Fruit fly (Drosophila melanogaster) whole organism, embryonic: Measurements from ENCODE around the gene CG13482.

Experiments used
- Abd-B ChIP-seq: fragments of 200-800 bp; sonication (Bioruptor generic); optimal IDR thresholded peaks from 2 replicates; lab custom pipeline; 2018; ENCODE audit warnings: missing biosample characterization, mild to moderate bottlenecking, missing genetic modification characterization, moderate library complexity
- Adf1 ChIP-seq: fragments of 200-800 bp; sonication (Bioruptor generic); IDR thresholded peaks from 2 replicates; pipeline ENCODE4 v1.3.6; 2022; ENCODE audit warnings: missing biosample characterization, missing genetic modification characterization
- Aef1 ChIP-seq: fragments of 200-800 bp; sonication (Bioruptor generic); IDR thresholded peaks from 3 replicates; pipeline ENCODE4 v1.3.6; 2022; ENCODE audit warnings: missing biosample characterization, missing genetic modification characterization
- Antp ChIP-seq: fragments of 200-800 bp; sonication (Bioruptor generic); optimal IDR thresholded peaks from 3 replicates; lab custom pipeline; 2016; ENCODE audit warnings: missing biosample characterization, missing genetic modification characterization
- CG1024 ChIP-seq: fragments of 200-800 bp; sonication (Bioruptor generic); IDR thresholded peaks from 2 replicates; pipeline ENCODE4 v1.3.6; 2022; ENCODE audit warnings: missing biosample characterization, missing genetic modification characterization
- CG10462 ChIP-seq: fragments of 200-800 bp; sonication (Bioruptor generic); optimal IDR thresholded peaks from 2 replicates; lab custom pipeline; 2016; ENCODE audit warnings: missing biosample characterization, missing genetic modification characterization
- CG12769 ChIP-seq: fragments of 200-800 bp; sonication (Bioruptor generic); optimal IDR thresholded peaks from 2 replicates; lab custom pipeline; 2019; ENCODE audit warnings: missing biosample characterization, mild to moderate bottlenecking, missing genetic modification characterization, moderate library complexity
- CG14014 ChIP-seq: fragments of 200-800 bp; sonication (Bioruptor generic); IDR thresholded peaks from 2 replicates; pipeline ENCODE4 v1.3.6; 2022; ENCODE audit warnings: missing biosample characterization, missing genetic modification characterization
- CG14441 ChIP-seq: fragments of 200-800 bp; sonication (Bioruptor generic); IDR thresholded peaks from 2 replicates; pipeline ENCODE4 v1.3.6; 2022; ENCODE audit warnings: missing biosample characterization, missing genetic modification characterization
- CG15514 ChIP-seq: fragments of 200-800 bp; sonication (Bioruptor generic); optimal IDR thresholded peaks from 3 replicates; lab custom pipeline; 2017; ENCODE audit warnings: missing biosample characterization, missing genetic modification characterization, mild to moderate bottlenecking, moderate library complexity, missing genetic modification reagents
- CG15601 ChIP-seq: fragments of 200-800 bp; sonication (Bioruptor generic); optimal IDR thresholded peaks from 3 replicates; lab custom pipeline; 2019; ENCODE audit warnings: missing biosample characterization, mild to moderate bottlenecking, missing genetic modification characterization, moderate library complexity
- CG16779 ChIP-seq: fragments of 200-800 bp; sonication (Bioruptor generic); IDR thresholded peaks from 2 replicates; pipeline ENCODE4 v1.3.6; 2022; ENCODE audit warnings: missing biosample characterization, missing genetic modification characterization
- CG16813 ChIP-seq: fragments of 200-800 bp; sonication (Bioruptor generic); IDR thresholded peaks from 3 replicates; pipeline ENCODE4 v1.3.6; 2022; ENCODE audit warnings: missing biosample characterization, missing genetic modification characterization; ENCODE audit not compliant: partially characterized antibody
- CG1832 ChIP-seq: fragments of 200-800 bp; sonication (Bioruptor generic); optimal IDR thresholded peaks from 2 replicates; lab custom pipeline; 2017; ENCODE audit warnings: missing biosample characterization, mild to moderate bottlenecking, missing genetic modification characterization, inconsistent platforms
- CG2120 ChIP-seq: fragments of 200-800 bp; sonication (Bioruptor generic); optimal IDR thresholded peaks from 3 replicates; lab custom pipeline; 2016; ENCODE audit warnings: missing biosample characterization, missing genetic modification characterization
- CG2129 ChIP-seq: fragments of 200-800 bp; sonication (Bioruptor generic); IDR thresholded peaks from 2 replicates; pipeline ENCODE4 v1.3.6; 2022; ENCODE audit warnings: missing biosample characterization, missing genetic modification characterization; ENCODE audit not compliant: partially characterized antibody
- CG31365 ChIP-seq: fragments of 200-800 bp; sonication (Bioruptor generic); optimal IDR thresholded peaks from 2 replicates; lab custom pipeline; 2018; ENCODE audit warnings: missing biosample characterization, mild to moderate bottlenecking, missing genetic modification characterization
- CG32772 ChIP-seq: fragments of 200-800 bp; sonication (Bioruptor generic); IDR thresholded peaks from 2 replicates; pipeline ENCODE4 v1.3.6; 2022; ENCODE audit warnings: missing biosample characterization, missing genetic modification characterization
- CG4282 ChIP-seq: fragments of 200-800 bp; sonication (Bioruptor generic); optimal IDR thresholded peaks from 2 replicates; lab custom pipeline; 2016; ENCODE audit warnings: missing biosample characterization, missing genetic modification characterization
- CG5180 ChIP-seq: fragments of 200-800 bp; sonication (Bioruptor generic); optimal IDR thresholded peaks from 3 replicates; lab custom pipeline; 2017; ENCODE audit warnings: missing biosample characterization, missing genetic modification characterization, mild to moderate bottlenecking, moderate library complexity, missing genetic modification reagents
- CG5245 ChIP-seq: fragments of 200-800 bp; sonication (Bioruptor generic); optimal IDR thresholded peaks from 3 replicates; lab custom pipeline; 2016; ENCODE audit warnings: missing biosample characterization, missing genetic modification characterization
- CG6175 ChIP-seq: fragments of 200-800 bp; sonication (Bioruptor generic); IDR thresholded peaks from 3 replicates; pipeline ENCODE4 v1.3.6; 2022; ENCODE audit warnings: missing biosample characterization, missing genetic modification characterization
- CG7372 ChIP-seq: fragments of 200-800 bp; sonication (Bioruptor generic); IDR thresholded peaks from 2 replicates; pipeline ENCODE4 v1.3.6; 2022; ENCODE audit warnings: missing biosample characterization, missing genetic modification characterization
- CG7963 ChIP-seq: fragments of 200-800 bp; sonication (Bioruptor generic); IDR thresholded peaks from 3 replicates; pipeline ENCODE4 v1.3.6; 2022; ENCODE audit warnings: missing biosample characterization, missing genetic modification characterization; ENCODE audit not compliant: partially characterized antibody
- CG8944 ChIP-seq: fragments of 200-800 bp; sonication (Bioruptor generic); optimal IDR thresholded peaks from 3 replicates; lab custom pipeline; 2016; ENCODE audit warnings: missing biosample characterization, missing genetic modification characterization
- Fer3 ChIP-seq: fragments of 200-800 bp; sonication (Bioruptor generic); optimal IDR thresholded peaks from 2 replicates; lab custom pipeline; 2018; ENCODE audit warnings: missing biosample characterization, mild to moderate bottlenecking, missing genetic modification characterization, moderate library complexity
- H15 ChIP-seq: fragments of 200-800 bp; sonication (Bioruptor generic); IDR thresholded peaks from 3 replicates; pipeline ENCODE4 v1.3.6; 2022; ENCODE audit warnings: missing biosample characterization, missing genetic modification characterization
- Hmr ChIP-seq: fragments of 200-800 bp; sonication (Bioruptor generic); optimal IDR thresholded peaks from 3 replicates; lab custom pipeline; 2017; ENCODE audit warnings: mild to moderate bottlenecking, missing biosample characterization, missing genetic modification reagents, missing genetic modification characterization
- Kr ChIP-seq: fragments of 200-800 bp; sonication (Bioruptor generic); optimal IDR thresholded peaks from 2 replicates; lab custom pipeline; 2017; ENCODE audit warnings: missing biosample characterization, mild to moderate bottlenecking, missing genetic modification characterization
- Mad ChIP-seq: fragments of 200-800 bp; sonication (Bioruptor generic); optimal IDR thresholded peaks from 2 replicates; lab custom pipeline; 2016; ENCODE audit warnings: missing biosample characterization, missing genetic modification characterization
- Pdp1 ChIP-seq, 2 experiments: fragments of 200-800 bp; sonication (Bioruptor generic); optimal IDR thresholded peaks; 3 replicates each; lab custom pipeline; 2016; ENCODE audit warnings: missing biosample characterization in 2 of 2, missing genetic modification characterization in 2 of 2, mild to moderate bottlenecking in 1 of 2, moderate library complexity in 1 of 2
- Rfx ChIP-seq: fragments of 200-800 bp; sonication (Bioruptor generic); IDR thresholded peaks from 2 replicates; pipeline ENCODE4 v1.3.6; 2022; ENCODE audit warnings: missing biosample characterization, missing genetic modification characterization
- TFAM ChIP-seq: fragments of 200-800 bp; sonication (Bioruptor generic); optimal IDR thresholded peaks from 2 replicates; lab custom pipeline; 2017; ENCODE audit warnings: missing biosample characterization, missing genetic modification characterization, inconsistent platforms
- chif ChIP-seq, 2 experiments: fragments of 200-800 bp; sonication (Bioruptor generic); optimal IDR thresholded peaks; 3 replicates each; lab custom pipeline; 2016; ENCODE audit warnings: missing biosample characterization in 2 of 2, missing genetic modification characterization in 2 of 2
- crc ChIP-seq: fragments of 200-800 bp; sonication (Bioruptor generic); optimal IDR thresholded peaks from 2 replicates; lab custom pipeline; 2016; ENCODE audit warnings: missing biosample characterization, missing genetic modification characterization
- dpn ChIP-seq, 2 experiments: fragments of 200-800 bp; sonication (Bioruptor generic); optimal IDR thresholded peaks; 3 replicates each; lab custom pipeline; 2016; ENCODE audit warnings: missing biosample characterization in 2 of 2, missing genetic modification characterization in 2 of 2
- emc ChIP-seq: fragments of 200-800 bp; sonication (Bioruptor generic); optimal IDR thresholded peaks from 2 replicates; lab custom pipeline; 2016; ENCODE audit warnings: missing biosample characterization, missing genetic modification characterization
- fd102C ChIP-seq: fragments of 200-800 bp; sonication (Bioruptor generic); optimal IDR thresholded peaks from 2 replicates; lab custom pipeline; 2018; ENCODE audit warnings: missing biosample characterization, mild to moderate bottlenecking, missing genetic modification characterization, moderate library complexity
- gcm ChIP-seq: fragments of 200-800 bp; sonication (Bioruptor generic); optimal IDR thresholded peaks from 2 replicates; lab custom pipeline; 2019; ENCODE audit warnings: missing biosample characterization, mild to moderate bottlenecking, missing genetic modification characterization, moderate library complexity
- klu ChIP-seq: fragments of 200-800 bp; sonication (Bioruptor generic); IDR thresholded peaks from 2 replicates; pipeline ENCODE4 v1.3.6; 2022; ENCODE audit warnings: missing biosample characterization, missing genetic modification characterization
- lab ChIP-seq: fragments of 200-800 bp; sonication (Bioruptor generic); optimal IDR thresholded peaks from 3 replicates; lab custom pipeline; 2017; ENCODE audit warnings: missing biosample characterization, missing genetic modification characterization, mild to moderate bottlenecking, moderate library complexity, missing genetic modification reagents
- ranshi ChIP-seq: fragments of 200-800 bp; sonication (Bioruptor generic); IDR thresholded peaks from 2 replicates; pipeline ENCODE4 v1.3.6; 2022; ENCODE audit warnings: missing biosample characterization, missing genetic modification characterization
- run ChIP-seq: fragments of 200-800 bp; sonication (Bioruptor generic); optimal IDR thresholded peaks from 3 replicates; lab custom pipeline; 2018; ENCODE audit warnings: missing biosample characterization, mild to moderate bottlenecking, missing genetic modification characterization
- sqz ChIP-seq: fragments of 200-800 bp; sonication (Bioruptor generic); optimal IDR thresholded peaks from 3 replicates; lab custom pipeline; 2018; ENCODE audit warnings: missing biosample characterization, mild to moderate bottlenecking, missing genetic modification characterization
- tll ChIP-seq, 2 experiments: fragments of 200-800 bp in 1 of 2; fragments of >200 bp in 1 of 2; sonication (Bioruptor generic) in 1 of 2; optimal IDR thresholded peaks; 2 replicates each; lab custom pipeline; 2017 to 2019; ENCODE audit warnings: missing biosample characterization in 2 of 2, missing genetic modification characterization in 2 of 2, mild to moderate bottlenecking in 1 of 2, moderate library complexity in 1 of 2
- trem ChIP-seq: fragments of 200-800 bp; optimal IDR thresholded peaks from 3 replicates; lab custom pipeline; 2019; ENCODE audit warnings: missing biosample characterization, mild to moderate bottlenecking, missing genetic modification characterization, moderate library complexity
- wor ChIP-seq: fragments of 200-800 bp; sonication (Bioruptor generic); IDR thresholded peaks from 2 replicates; pipeline ENCODE4 v1.3.6; 2022; ENCODE audit warnings: missing biosample characterization, missing genetic modification characterization
- zen ChIP-seq: fragments of 200-800 bp; sonication (Bioruptor generic); optimal IDR thresholded peaks from 3 replicates; lab custom pipeline; 2018; ENCODE audit warnings: missing biosample characterization, mild to moderate bottlenecking, missing genetic modification characterization, moderate library complexity
- zf30C ChIP-seq: fragments of 200-800 bp; sonication (Bioruptor generic); optimal IDR thresholded peaks from 3 replicates; lab custom pipeline; 2018; ENCODE audit warnings: missing biosample characterization, mild to moderate bottlenecking, missing genetic modification characterization
- zfh2 ChIP-seq: fragments of 200-800 bp; sonication (Bioruptor generic); optimal IDR thresholded peaks from 2 replicates; lab custom pipeline; 2016; ENCODE audit warnings: missing biosample characterization, missing genetic modification characterization

Gene CG13482

DNA sequence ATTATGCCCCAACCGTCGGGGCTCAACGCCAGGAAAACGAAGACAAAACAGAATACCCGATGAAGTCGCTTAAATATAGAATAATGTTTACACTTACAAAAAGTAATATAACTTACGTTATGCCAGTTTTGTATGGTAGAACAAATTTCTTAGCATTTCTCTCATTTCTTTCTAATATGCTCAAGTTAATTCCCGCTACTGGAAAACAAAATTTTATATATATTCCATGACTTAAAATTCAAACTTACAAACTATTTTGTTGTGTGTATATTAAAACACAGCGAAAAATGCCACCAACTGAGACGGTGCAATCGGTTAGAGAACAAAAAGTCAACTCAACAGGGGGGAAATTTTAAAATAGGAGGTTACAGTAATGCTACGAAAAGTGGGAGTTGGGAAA, 31.7 kb upstream of the CG13482 start (continued):
- TF ChIP-seq fd102C (no peak), sqz (peak; percentile 48), Rfx (peak; percentile 67), Hmr (GFP tag; lab: Kevin White, UChicago) (peak; percentile 42), klu (GFP tag; lab: Robert Waterston, UW) (no peak), CG12769 (tag; lab: Kevin White, UChicago) (peak; percentile 43), CG2120 (GFP tag; lab: Kevin White, UChicago) (peak; percentile 56), Fer3 (tag; lab: Kevin White, UChicago) (peak; percentile 67), CG14014 (GFP tag; lab: Robert Waterston, UW) (no peak), zen (peak; percentile 75), run (peak; percentile 33), CG16779 (GFP tag; lab: Robert Waterston, UW) (no peak), CG8944 (GFP tag; lab: Kevin White, UChicago) (peak; percentile 26), CG4282 (GFP tag; lab: Kevin White, UChicago) (no peak), Kr (GFP tag; lab: Kevin White, UChicago) (no peak), dpn (GFP tag; optimal IDR thresholded peaks at IDR 0.05; lab: Kevin White, UChicago) (peak; percentile 47 to 66), crc (GFP tag; lab: Kevin White, UChicago) (peak; percentile 50), lab (peak; percentile 64), Adf1 (no peak), CG5245 (GFP tag; lab: Kevin White, UChicago) (peak; percentile 63), tll (GFP tag; optimal IDR thresholded peaks at IDR 0.05; lab: Kevin White, UChicago) (no peak), Aef1 (peak; percentile 36; the same call in 1 of the 3 replicates), chif (GFP tag; optimal IDR thresholded peaks at IDR 0.05; lab: Kevin White, UChicago) (peak; percentile 57 to 72), CG16813 (no peak), CG2129 (GFP tag; lab: Robert Waterston, UW) (no peak), Pdp1 (GFP tag; optimal IDR thresholded peaks at IDR 0.05; lab: Kevin White, UChicago) (peak; percentile 59 to 65), CG5180 (GFP tag; lab: Kevin White, UChicago) (peak; percentile 21), zf30C (GFP tag; lab: Kevin White, UChicago) (peak; percentile 57), CG7372 (GFP tag; lab: Robert Waterston, UW) (peak; percentile 36; the same call in 1 of the 2 replicates), gcm (GFP tag; lab: Kevin White, UChicago) (peak; percentile 59), trem (tag; lab: Kevin White, UChicago) (peak; percentile 79), zfh2 (GFP tag; lab: Kevin White, UChicago) (no peak), CG6175 (GFP tag; lab: Robert Waterston, UW) (no peak), H15 (GFP tag; lab: Robert Waterston, UW) (peak; percentile 69; the same call in 2 of the 3 replicates), CG10462 (GFP tag; lab: Kevin White, UChicago) (peak; percentile 32), TFAM (GFP tag; lab: Kevin White, UChicago) (peak; percentile 27), Mad (GFP tag; lab: Kevin White, UChicago) (peak; percentile 48), CG31365 (tag; lab: Kevin White, UChicago) (peak; percentile 25), Antp (GFP tag; lab: Kevin White, UChicago) (no peak), Abd-B (GFP tag; lab: Kevin White, UChicago) (peak; percentile 53), CG14441 (GFP tag; lab: Robert Waterston, UW) (peak; percentile 42; the same call in 1 of the 2 replicates), ranshi (peak; percentile 74; the same call in 1 of the 2 replicates), wor (no peak), CG7963 (GFP tag; lab: Robert Waterston, UW) (no peak), CG1832 (GFP tag; lab: Kevin White, UChicago) (no peak), CG15514 (GFP tag; lab: Kevin White, UChicago) (peak; percentile 3), emc (GFP tag; lab: Kevin White, UChicago) (no peak), CG15601 (tag; lab: Kevin White, UChicago) (peak; percentile 72), CG32772 (GFP tag; lab: Robert Waterston, UW) (peak; percentile 76), CG1024 (GFP tag; lab: Robert Waterston, UW) (0 out of 2 replicates have a peak, but pooled peaks have one; percentile 39)
